Worm (Caenorhabditis elegans) whole organism, midembryonic: ENCODE measurements around the gene tag-243.

Source experiments
- T22C8.4 ChIP-seq: fragments of 200-800 bp; sonication (Bioruptor generic); IDR thresholded peaks from 2 replicates; pipeline ENCODE4 v1.3.6; 2022; ENCODE audit warnings: missing genetic modification characterization, missing compliant biosample characterization
- cog-1 ChIP-seq: sonication (generic microtip); optimal IDR thresholded peaks from 2 replicates; lab custom pipeline; 2016; ENCODE audit warnings: missing genetic modification characterization, missing compliant biosample characterization
- flt-1 ChIP-seq: fragments of 200-800 bp; sonication (Bioruptor generic); IDR thresholded peaks from 2 replicates; pipeline ENCODE4 v1.3.6; 2022; ENCODE audit warnings: missing genetic modification characterization, missing compliant biosample characterization
- klf-2 ChIP-seq: fragments of 200-800 bp; sonication (Bioruptor generic); conservative IDR thresholded peaks from 2 replicates; pipeline ENCODE4 v1.3.6; 2022; ENCODE audit warnings: missing genetic modification reagents, missing genetic modification characterization, missing compliant biosample characterization
- med-1 ChIP-seq: sonication (generic microtip); optimal IDR thresholded peaks from 2 replicates; lab custom pipeline; 2017; ENCODE audit warnings: missing genetic modification characterization, mild to moderate bottlenecking, missing compliant biosample characterization, antibody characterized with exemption, missing genetic modification reagents; ENCODE audit not compliant: insufficient read depth
- ref-1 ChIP-seq: fragments of 200-800 bp; sonication (Bioruptor generic); conservative IDR thresholded peaks from 2 replicates; pipeline ENCODE4 v1.3.6; 2022; ENCODE audit warnings: missing genetic modification reagents, missing genetic modification characterization, missing compliant biosample characterization
- tab-1 ChIP-seq: fragments of 200-800 bp; sonication (Bioruptor generic); IDR thresholded peaks from 2 replicates; pipeline ENCODE4 v1.3.6; 2022; ENCODE audit warnings: missing genetic modification characterization, missing compliant biosample characterization
- ztf-23 ChIP-seq: fragments of 200-800 bp; sonication (Bioruptor generic); IDR thresholded peaks from 2 replicates; pipeline ENCODE4 v1.3.6; 2022; ENCODE audit warnings: missing genetic modification reagents, missing genetic modification characterization, missing compliant biosample characterization
- ztf-29 ChIP-seq: fragments of 200-800 bp; sonication (Bioruptor generic); IDR thresholded peaks from 2 replicates; pipeline ENCODE4 v1.3.6; 2022; ENCODE audit warnings: missing genetic modification reagents, missing genetic modification characterization, missing compliant biosample characterization

ce11 chrIII:4668073-4668472, 20.2 kb downstream of the tag-243 start:
- TF ChIP-seq med-1 (GFP tag; lab: Kevin White, UChicago) (no peak), flt-1 (GFP tag; lab: Robert Waterston, UW) (no peak), T22C8.4 (GFP tag; lab: Robert Waterston, UW) (no peak), ztf-29 (GFP tag; lab: Robert Waterston, UW) (no peak), ztf-23 (GFP tag; lab: Robert Waterston, UW) (no peak), ref-1 (GFP tag; lab: Robert Waterston, UW) (no peak), tab-1 (no peak), klf-2 (no peak), cog-1 (tag; lab: Kevin White, UChicago) (no peak)
